Worm (Caenorhabditis elegans): ENCODE results near the gene C16A11.3.

C16A11.3 gene

ce11 chrII:4230816-4231435 is 1.6 kb downstream of the C16A11.3 start, which contains the start of gene C16A11.10:
Gene C16A11.10, plus strand, starts transcription at chrII:4231385.
- TF ChIP-seq unc-62 (GFP tag; optimal IDR thresholded peaks at IDR 0.05 in 1 of 2) (peak in 1 of 2 experiments; percentile 60), unc-62 (tag; optimal IDR thresholded peaks at IDR 0.05) (no peak), aha-1 (tag) (peak; percentile 42), saeg-2 (GFP tag; IDR thresholded peaks at IDR 0.05) (no peak)

DNA sequence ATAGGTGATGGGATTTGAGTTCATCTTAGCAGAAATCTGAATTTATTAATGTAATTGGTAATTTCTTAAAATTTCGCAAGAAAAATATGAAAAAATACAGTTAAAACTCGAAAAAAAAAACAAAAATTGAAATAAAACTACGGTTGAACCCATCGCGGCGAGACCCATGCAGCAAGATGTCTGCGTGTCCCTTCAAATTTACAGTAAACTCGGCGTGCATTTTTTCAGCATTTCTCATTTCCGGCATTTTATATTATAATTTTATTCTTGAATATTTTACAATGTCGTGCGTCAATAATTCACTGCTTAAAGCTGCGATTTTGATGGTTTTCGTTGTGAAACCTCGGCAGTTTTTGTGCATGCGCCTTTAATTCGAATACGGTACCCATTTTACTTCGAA is 6.6 kb downstream of the C16A11.3 start, which contains the start of gene fbxc-43:
Gene fbxc-43, minus strand, starts transcription at position 38 of the 400 bp plus-strand sequence.
- no peak for TF ChIP-seq F10B5.3 (tag; optimal IDR thresholded peaks at IDR 0.05)
- no peak for TF ChIP-seq fkh-10 (GFP tag; optimal IDR thresholded peaks at IDR 0.05)
- no peak for TF ChIP-seq saeg-2 (GFP tag; IDR thresholded peaks at IDR 0.05)
- TF ChIP-seq lin-13 (GFP tag; optimal IDR thresholded peaks at IDR 0.05): no peak
- TF ChIP-seq egl-27 (tag; optimal IDR thresholded peaks at IDR 0.05): no peak
- TF ChIP-seq nhr-237 (tag; optimal IDR thresholded peaks at IDR 0.05): no peak
- no peak for TF ChIP-seq egl-43 (GFP tag; IDR thresholded peaks at IDR 0.05)
- TF ChIP-seq Y75B8A.6 (GFP tag; IDR thresholded peaks at IDR 0.05): no peak
- no peak for TF ChIP-seq dpl-1 (GFP tag; optimal IDR thresholded peaks at IDR 0.05)
- no peak for TF ChIP-seq set-16 (GFP tag; IDR thresholded peaks at IDR 0.05)
- TF ChIP-seq mes-2 (tag; optimal IDR thresholded peaks at IDR 0.05; ENCODE audit: poor library complexity, severe bottlenecking): no peak
- no peak for TF ChIP-seq Y105C5A.15 (GFP tag; IDR thresholded peaks at IDR 0.05)

DNA sequence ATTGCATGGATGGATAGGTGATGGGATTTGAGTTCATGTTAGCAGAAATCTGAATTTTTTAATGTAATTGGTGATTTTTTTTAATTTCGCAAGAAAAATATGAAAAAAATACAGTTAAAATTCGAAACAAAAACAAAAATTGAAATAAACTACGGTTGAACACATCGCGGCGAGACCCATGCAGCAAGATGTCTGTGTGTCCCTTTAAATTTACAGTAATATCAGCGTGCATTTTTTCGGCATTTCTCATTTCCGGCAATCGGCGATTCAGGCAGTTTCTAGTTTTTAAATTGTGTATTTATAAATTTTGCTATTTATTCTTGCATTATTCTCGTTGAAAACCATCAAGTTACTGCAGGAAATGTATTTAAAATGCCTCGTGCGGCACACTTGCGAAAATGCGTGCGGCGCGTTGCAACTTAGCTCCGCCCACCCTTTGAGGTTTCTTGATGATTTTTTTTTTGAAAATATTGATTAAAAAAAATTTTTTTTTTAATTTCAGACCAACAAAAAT is 8.4 kb downstream of the C16A11.3 start, which contains the start of the genes fbxc-44 and C16A11.2:
Gene fbxc-44, minus strand, starts transcription at position 51 of the 514 bp plus-strand sequence.
Gene C16A11.2, plus strand, starts transcription at position 503 of the 514 bp plus-strand sequence.
- no peak for TF ChIP-seq ceh-32 (tag; optimal IDR thresholded peaks at IDR 0.05; ENCODE audit: poor library complexity)
- peak; percentile 0 for TF ChIP-seq dpl-1 (GFP tag; optimal IDR thresholded peaks at IDR 0.05)
- no peak for TF ChIP-seq Y75B8A.6 (GFP tag; IDR thresholded peaks at IDR 0.05)
- TF ChIP-seq F10B5.3 (tag; optimal IDR thresholded peaks at IDR 0.05): no peak
- no peak for TF ChIP-seq attf-4 (tag; optimal IDR thresholded peaks at IDR 0.05)
- TF ChIP-seq aha-1 (tag): peak; percentile 70
- no peak for TF ChIP-seq lin-29 (GFP tag; IDR thresholded peaks at IDR 0.05)
- TF ChIP-seq tra-1 (GFP tag; IDR thresholded peaks at IDR 0.05): no peak
- peak in 1 of 2 experiments; percentile 62 for TF ChIP-seq lsy-2 (tag; optimal IDR thresholded peaks at IDR 0.05)
- TF ChIP-seq unc-39 (tag; optimal IDR thresholded peaks at IDR 0.05): no peak
- peak; percentile 20 for TF ChIP-seq rbr-2 (tag; optimal IDR thresholded peaks at IDR 0.05)
- TF ChIP-seq lin-38 (GFP tag; IDR thresholded peaks at IDR 0.05): peak; percentile 64
- TF ChIP-seq duxl-1 (tag; optimal IDR thresholded peaks at IDR 0.05; ENCODE audit: poor library complexity): no peak
- peak; percentile 72 for TF ChIP-seq unc-130 (GFP tag; optimal IDR thresholded peaks at IDR 0.05)
- peak; percentile 39 for TF ChIP-seq mep-1 (tag; optimal IDR thresholded peaks at IDR 0.05)
- no peak for TF ChIP-seq unc-62 (GFP tag; optimal IDR thresholded peaks at IDR 0.05 in 1 of 2)
- no peak for TF ChIP-seq unc-62 (tag; optimal IDR thresholded peaks at IDR 0.05)
- no peak for TF ChIP-seq F26F4.8 (GFP tag; conservative IDR thresholded peaks at IDR 0.05)
- TF ChIP-seq nhr-10 (tag; optimal IDR thresholded peaks at IDR 0.05): no peak
- TF ChIP-seq nhr-6 (tag; optimal IDR thresholded peaks at IDR 0.05): no peak
- 0 out of 2 replicates have a peak, but pooled peaks have one; percentile 14 for TF ChIP-seq Y48G9A.11 (GFP tag; IDR thresholded peaks at IDR 0.05)
- TF ChIP-seq daf-16 (GFP tag; optimal IDR thresholded peaks at IDR 0.05): peak in 1 of 2 experiments; percentile 3
- peak; percentile 32 for TF ChIP-seq daf-16 (tag; optimal IDR thresholded peaks at IDR 0.05)
- no peak for TF ChIP-seq nhr-111 (GFP tag; optimal IDR thresholded peaks at IDR 0.05)
- peak; percentile 59 for TF ChIP-seq hmg-1.1 (GFP tag; IDR thresholded peaks at IDR 0.05)
- no peak for TF ChIP-seq ama-1 (optimal IDR thresholded peaks at IDR 0.05)
- TF ChIP-seq mes-2 (tag; optimal IDR thresholded peaks at IDR 0.05; ENCODE audit: poor library complexity, severe bottlenecking): peak; percentile 90
- TF ChIP-seq snpc-1.2 (GFP tag; IDR thresholded peaks at IDR 0.05): 0 out of 2 replicates have a peak, but pooled peaks have one; percentile 22
- TF ChIP-seq hif-1 (tag; optimal IDR thresholded peaks at IDR 0.05): peak in 1 of 2 experiments; percentile 15
- peak; percentile 29; the same call in 1 of the 2 replicates for TF ChIP-seq pha-4 (GFP tag; IDR thresholded peaks at IDR 0.05)
- no peak for TF ChIP-seq pha-4 (tag; optimal IDR thresholded peaks at IDR 0.05)
- no peak for TF ChIP-seq dmd-8 (GFP tag; IDR thresholded peaks at IDR 0.05)

Measured in whole organism, L4 larva.